Fruit fly (Drosophila melanogaster): Measurements from ENCODE around the gene CG16985.

- TF ChIP-seq Ets98B (GFP tag; IDR thresholded peaks at IDR 0.05) (no peak), CG14655 (GFP tag; optimal IDR thresholded peaks at IDR 0.05) (no peak), Pif1B (GFP tag; optimal IDR thresholded peaks at IDR 0.05) (no peak), fd96Ca (GFP tag; IDR thresholded peaks at IDR 0.05) (no peak)
Measured at dm6 chr3L:2579557-2580224, 19.4 kb upstream of the CG16985 start.

All from whole organism, pupa.